Worm (Caenorhabditis elegans): ENCODE results near the gene C02G6.2.

The C02G6.2 gene

ce11 chrV:5880064-5880463 lies 8.2 kb downstream of the C02G6.2 start, which contains the start of gene C02G6.3:
TSS of gene C02G6.3 (plus strand) at chrV:5880364.
- no peak for TF ChIP-seq syd-9 (tag; optimal IDR thresholded peaks at IDR 0.05)
- no peak for TF ChIP-seq unc-3 (GFP tag; conservative IDR thresholded peaks at IDR 0.05)
- TF ChIP-seq unc-3 (tag; optimal IDR thresholded peaks at IDR 0.05) = no peak
- no peak for TF ChIP-seq npax-4 (tag; optimal IDR thresholded peaks at IDR 0.05)
- TF ChIP-seq fkh-6 (tag; optimal IDR thresholded peaks at IDR 0.05) = no peak
- no peak for TF ChIP-seq ceh-19 (GFP tag; optimal IDR thresholded peaks at IDR 0.05)
- no peak for TF ChIP-seq Y22D7AL.16 (tag; optimal IDR thresholded peaks at IDR 0.05)
- no peak for TF ChIP-seq ceh-14 (tag; optimal IDR thresholded peaks at IDR 0.05)
- TF ChIP-seq ceh-30 (tag; optimal IDR thresholded peaks at IDR 0.05) = no peak
- no peak for TF ChIP-seq ceh-6 (GFP tag; optimal IDR thresholded peaks at IDR 0.05)
- TF ChIP-seq K09A11.1 (tag; optimal IDR thresholded peaks at IDR 0.05; ENCODE audit: insufficient read depth) = no peak
- TF ChIP-seq fax-1 (tag; optimal IDR thresholded peaks at IDR 0.05) = no peak
- TF ChIP-seq hlh-6 (tag; optimal IDR thresholded peaks at IDR 0.05) = no peak
- TF ChIP-seq odd-2 (tag; optimal IDR thresholded peaks at IDR 0.05) = no peak
- TF ChIP-seq pat-9 (tag; optimal IDR thresholded peaks at IDR 0.05) = no peak
- TF ChIP-seq ceh-34 (tag; optimal IDR thresholded peaks at IDR 0.05) = no peak
- no peak for TF ChIP-seq sdc-2 (tag; optimal IDR thresholded peaks at IDR 0.05)
- TF ChIP-seq tbx-2 (tag; optimal IDR thresholded peaks at IDR 0.05) = no peak

ce11 chrV:5882429-5882828 lies 10.6 kb downstream of the C02G6.2 start:
- no peak for TF ChIP-seq ceh-6 (GFP tag; optimal IDR thresholded peaks at IDR 0.05)
- TF ChIP-seq Y22D7AL.16 (tag; optimal IDR thresholded peaks at IDR 0.05) = no peak
- no peak for TF ChIP-seq rnt-1 (tag; optimal IDR thresholded peaks at IDR 0.05)
- no peak for TF ChIP-seq hlh-30 (tag; optimal IDR thresholded peaks at IDR 0.05; ENCODE audit: insufficient read depth)
- TF ChIP-seq tbx-7 (tag; optimal IDR thresholded peaks at IDR 0.05) = no peak
- TF ChIP-seq K02D7.2 (tag; optimal IDR thresholded peaks at IDR 0.05) = no peak
- TF ChIP-seq tbx-2 (tag; optimal IDR thresholded peaks at IDR 0.05) = no peak
- TF ChIP-seq unc-86 (tag; optimal IDR thresholded peaks at IDR 0.05) = no peak
- TF ChIP-seq ceh-48 (tag; optimal IDR thresholded peaks at IDR 0.05) = no peak
- no peak for TF ChIP-seq ceh-22 (tag; optimal IDR thresholded peaks at IDR 0.05)
- TF ChIP-seq elt-2 (tag; optimal IDR thresholded peaks at IDR 0.05) = no peak
- no peak for TF ChIP-seq F13H6.1 (tag; optimal IDR thresholded peaks at IDR 0.05)
- TF ChIP-seq C08G9.2 (tag; optimal IDR thresholded peaks at IDR 0.05) = no peak
- no peak for TF ChIP-seq ref-2 (tag; optimal IDR thresholded peaks at IDR 0.05)
- no peak for TF ChIP-seq elt-4 (tag; optimal IDR thresholded peaks at IDR 0.05)
- TF ChIP-seq hlh-13 (GFP tag; optimal IDR thresholded peaks at IDR 0.05) = no peak
- no peak for TF ChIP-seq npax-4 (tag; optimal IDR thresholded peaks at IDR 0.05)
- no peak for TF ChIP-seq mec-3 (tag; optimal IDR thresholded peaks at IDR 0.05; ENCODE audit: borderline replicate concordance)

- no peak for TF ChIP-seq ahr-1 (tag; optimal IDR thresholded peaks at IDR 0.05)
- TF ChIP-seq unc-42 (tag; optimal IDR thresholded peaks at IDR 0.05) = no peak
These were observed 11.9 kb downstream of the C02G6.2 start, which contains the start of gene C04E6.8 for ce11 chrV:5883735-5884134. TSS of gene C04E6.8 (minus strand) at chrV:5883835.

DNA sequence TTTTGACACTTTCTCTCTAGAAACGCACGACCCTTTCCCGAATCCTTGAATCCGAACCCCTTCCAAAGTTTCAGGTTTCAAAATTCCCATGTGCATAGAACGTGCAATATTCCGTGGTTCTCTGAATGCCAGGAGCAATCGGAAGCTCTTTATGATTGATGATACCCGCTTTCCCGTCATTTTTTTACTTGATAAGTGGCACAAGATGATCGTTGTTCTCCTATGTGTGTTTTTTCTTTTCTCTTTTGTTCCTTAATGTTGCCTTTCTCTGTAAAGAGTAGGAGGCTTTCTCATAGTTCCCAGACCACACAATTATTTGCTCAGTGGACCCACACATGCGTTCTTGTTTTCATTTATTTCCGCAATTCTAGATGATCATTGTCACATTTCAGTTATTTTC lies 17.0 kb downstream of the C02G6.2 start:
- TF ChIP-seq hlh-8 (tag; optimal IDR thresholded peaks at IDR 0.05) (no peak), gmeb-2 (tag; optimal IDR thresholded peaks at IDR 0.05) (no peak), K09A11.1 (tag; optimal IDR thresholded peaks at IDR 0.05; ENCODE audit: insufficient read depth) (no peak), odd-2 (tag; optimal IDR thresholded peaks at IDR 0.05) (no peak), ztf-16 (tag; optimal IDR thresholded peaks at IDR 0.05) (no peak), nhr-11 (tag; optimal IDR thresholded peaks at IDR 0.05) (no peak), syd-9 (tag; optimal IDR thresholded peaks at IDR 0.05) (no peak), dve-1 (tag; optimal IDR thresholded peaks at IDR 0.05) (no peak), ceh-22 (tag; optimal IDR thresholded peaks at IDR 0.05) (no peak), ttx-3 (tag; optimal IDR thresholded peaks at IDR 0.05) (no peak), npax-4 (tag; optimal IDR thresholded peaks at IDR 0.05) (no peak), ceh-18 (tag; optimal IDR thresholded peaks at IDR 0.05) (no peak), ceh-19 (GFP tag; optimal IDR thresholded peaks at IDR 0.05) (no peak), elt-4 (tag; optimal IDR thresholded peaks at IDR 0.05) (no peak), T23F11.4 (GFP tag; optimal IDR thresholded peaks at IDR 0.05) (no peak), che-1 (tag; optimal IDR thresholded peaks at IDR 0.05) (no peak), mec-3 (tag; optimal IDR thresholded peaks at IDR 0.05; ENCODE audit: borderline replicate concordance) (no peak), ceh-6 (GFP tag; optimal IDR thresholded peaks at IDR 0.05) (no peak), pax-1 (tag; optimal IDR thresholded peaks at IDR 0.05) (no peak), unc-42 (tag; optimal IDR thresholded peaks at IDR 0.05) (no peak)
